In the genomic region with DNA sequence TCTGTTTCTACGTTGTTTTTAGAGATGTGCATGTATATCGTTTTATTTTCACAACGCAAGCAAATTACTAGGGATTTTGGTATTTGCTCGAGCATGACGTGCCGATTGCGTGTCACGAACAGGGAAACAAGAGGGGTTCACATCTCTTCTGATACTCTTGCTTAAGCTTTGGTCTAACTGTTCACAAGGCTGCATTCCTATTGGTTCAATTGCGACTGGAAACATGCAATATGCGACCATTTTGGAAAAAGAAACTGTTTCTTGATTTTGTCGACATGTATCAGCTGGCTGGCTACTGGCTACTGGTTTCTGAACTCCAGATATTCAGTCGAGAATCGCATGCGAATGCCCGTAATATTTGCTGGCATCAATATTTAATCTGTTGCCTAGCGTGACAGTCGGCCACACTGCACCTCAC, we compare ENCODE assay signal across 5 fruit fly cellular contexts.
TF ChIP-seq lines count a peak whose summit lies in the region.

A gene (plus strand): TSS at position 144 of the 418 bp plus-strand sequence.

TF ChIP-seq in whole organism, adult, 20 proteins besides CTCF, POLR2A, EP300 and RAD21 (continued from another document):
- TF ChIP-seq Crg-1 (GFP tag; optimal IDR thresholded peaks at IDR 0.05; lab: Kevin White, UChicago) (peak; percentile 47), toe (GFP tag; optimal IDR thresholded peaks at IDR 0.05; lab: Kevin White, UChicago) (peak; percentile 2), CG33017 (tag; optimal IDR thresholded peaks at IDR 0.05; lab: Kevin White, UChicago) (peak; percentile 16)
TF ChIP-seq in whole organism, adult: peak in this region for 15.

TF ChIP-seq in whole organism, embryonic, 481 proteins besides CTCF, POLR2A, EP300 and RAD21 (continued from another document and continues in another):
- no peak for TF ChIP-seq CG15073 (GFP tag; optimal IDR thresholded peaks at IDR 0.05; lab: Kevin White, UChicago)
- no peak for TF ChIP-seq ewg (GFP tag; optimal IDR thresholded peaks at IDR 0.05; lab: Kevin White, UChicago)
- no peak for TF ChIP-seq oc (tag; optimal IDR thresholded peaks at IDR 0.05; lab: Kevin White, UChicago)
- TF ChIP-seq ab (GFP tag; optimal IDR thresholded peaks at IDR 0.05; lab: Kevin White, UChicago), result no peak
- peak; percentile 52 for TF ChIP-seq Sry-δ (GFP tag; optimal IDR thresholded peaks at IDR 0.05; lab: Kevin White, UChicago)
- TF ChIP-seq lov (optimal IDR thresholded peaks at IDR 0.05; lab: Kevin White, UChicago), result no peak
- no peak for TF ChIP-seq lov (GFP tag; IDR thresholded peaks at IDR 0.05; lab: Robert Waterston, UW)
- peak; percentile 50 for TF ChIP-seq CG9215 (GFP tag; IDR thresholded peaks at IDR 0.05; lab: Robert Waterston, UW)
- TF ChIP-seq pb (GFP tag; optimal IDR thresholded peaks at IDR 0.05; lab: Kevin White, UChicago), result no peak
- no peak for TF ChIP-seq CkIIα-i1 (GFP tag; IDR thresholded peaks at IDR 0.05; lab: Robert Waterston, UW)
- peak; percentile 19 for TF ChIP-seq Dad (GFP tag; optimal IDR thresholded peaks at IDR 0.05; lab: Kevin White, UChicago)
- no peak for TF ChIP-seq CrebB (tag; optimal IDR thresholded peaks at IDR 0.05; lab: Kevin White, UChicago)
- no peak for TF ChIP-seq Tbp (GFP tag; optimal IDR thresholded peaks at IDR 0.05; lab: Kevin White, UChicago)
- no peak for TF ChIP-seq MESR4 (GFP tag; optimal IDR thresholded peaks at IDR 0.05; lab: Kevin White, UChicago)
- TF ChIP-seq ind (GFP tag; optimal IDR thresholded peaks at IDR 0.05; lab: Kevin White, UChicago), result peak; percentile 56
- peak; percentile 37 for TF ChIP-seq bcd (GFP tag; optimal IDR thresholded peaks at IDR 0.05; lab: Kevin White, UChicago)
- peak; percentile 31 for TF ChIP-seq CG17385 (GFP tag; optimal IDR thresholded peaks at IDR 0.05; lab: Kevin White, UChicago)
- TF ChIP-seq CG6175 (GFP tag; IDR thresholded peaks at IDR 0.05; lab: Robert Waterston, UW), result no peak
- TF ChIP-seq esg (GFP tag; conservative IDR thresholded peaks at IDR 0.05; lab: Robert Waterston, UW), result no peak; the same call in 1 of the 2 replicates
- TF ChIP-seq Kr (GFP tag; optimal IDR thresholded peaks at IDR 0.05; lab: Kevin White, UChicago), result no peak
- TF ChIP-seq caup (GFP tag; optimal IDR thresholded peaks at IDR 0.05; lab: Kevin White, UChicago; ENCODE audit: severe bottlenecking), result peak; percentile 47
- TF ChIP-seq gcm2 (GFP tag; optimal IDR thresholded peaks at IDR 0.05; lab: Kevin White, UChicago), result no peak
- TF ChIP-seq tio (GFP tag; optimal IDR thresholded peaks at IDR 0.05; lab: Kevin White, UChicago), result no peak
- TF ChIP-seq CG12744 (GFP tag; optimal IDR thresholded peaks at IDR 0.05; lab: Kevin White, UChicago), result no peak
- TF ChIP-seq Asciz (GFP tag; optimal IDR thresholded peaks at IDR 0.05; lab: Kevin White, UChicago), result no peak
- TF ChIP-seq Bgb (GFP tag; IDR thresholded peaks at IDR 0.05; lab: Robert Waterston, UW; ENCODE audit: partially characterized antibody), result peak; percentile 39; the same call in 1 of the 2 replicates
- no peak for TF ChIP-seq CG32767 (GFP tag; IDR thresholded peaks at IDR 0.05; lab: Robert Waterston, UW)
- TF ChIP-seq her (GFP tag; optimal IDR thresholded peaks at IDR 0.05; lab: Kevin White, UChicago), result no peak
- no peak for TF ChIP-seq CG7271 (tag; optimal IDR thresholded peaks at IDR 0.05; lab: Kevin White, UChicago)
- no peak for TF ChIP-seq bowl (GFP tag; IDR thresholded peaks at IDR 0.05; lab: Robert Waterston, UW)
- TF ChIP-seq sim (GFP tag; IDR thresholded peaks at IDR 0.05; lab: Robert Waterston, UW), result no peak
- TF ChIP-seq CG6854 (GFP tag; optimal IDR thresholded peaks at IDR 0.05; lab: Kevin White, UChicago), result no peak

TF ChIP-seq in whole organism, prepupa, 60 proteins besides CTCF, POLR2A, EP300 and RAD21 (continued from another document):
- TF ChIP-seq Gug (GFP tag; IDR thresholded peaks at IDR 0.05; lab: Robert Waterston, UW), result 0 out of 2 replicates have a peak, but pooled peaks have one; percentile 29
- no peak for TF ChIP-seq Blimp-1 (GFP tag; optimal IDR thresholded peaks at IDR 0.05; lab: Kevin White, UChicago)
- TF ChIP-seq Eip75B (GFP tag; optimal IDR thresholded peaks at IDR 0.05; lab: Kevin White, UChicago), result no peak
- TF ChIP-seq svp (GFP tag; lab: Kevin White, UChicago), result peak; percentile 14
- TF ChIP-seq lz (GFP tag; optimal IDR thresholded peaks at IDR 0.05; lab: Kevin White, UChicago), result peak; percentile 41
- no peak for TF ChIP-seq dac (GFP tag; optimal IDR thresholded peaks at IDR 0.05; lab: Kevin White, UChicago)
- TF ChIP-seq achi (GFP tag; optimal IDR thresholded peaks at IDR 0.05; lab: Kevin White, UChicago), result peak; percentile 25
- peak; percentile 33 for TF ChIP-seq Smox (GFP tag; optimal IDR thresholded peaks at IDR 0.05; lab: Kevin White, UChicago)
- TF ChIP-seq Sox15 (GFP tag; optimal IDR thresholded peaks at IDR 0.05; lab: Kevin White, UChicago), result peak; percentile 5
- TF ChIP-seq Eip93F (GFP tag; optimal IDR thresholded peaks at IDR 0.05; lab: Kevin White, UChicago), result no peak
- TF ChIP-seq CG3919 (GFP tag; optimal IDR thresholded peaks at IDR 0.05; lab: Kevin White, UChicago), result peak; percentile 40
- no peak for TF ChIP-seq CG8119 (GFP tag; IDR thresholded peaks at IDR 0.05; lab: Robert Waterston, UW)
- no peak for TF ChIP-seq Lpt (GFP tag; optimal IDR thresholded peaks at IDR 0.05; lab: Kevin White, UChicago)
- TF ChIP-seq CG6854 (GFP tag; optimal IDR thresholded peaks at IDR 0.05; lab: Kevin White, UChicago), result no peak
- TF ChIP-seq acj6 (GFP tag; optimal IDR thresholded peaks at IDR 0.05; lab: Kevin White, UChicago), result peak; percentile 45
- peak; percentile 41 for TF ChIP-seq CG31627 (GFP tag; optimal IDR thresholded peaks at IDR 0.05; lab: Kevin White, UChicago)
- TF ChIP-seq Met (GFP tag; optimal IDR thresholded peaks at IDR 0.05; lab: Kevin White, UChicago), result no peak
- TF ChIP-seq CG6808 (GFP tag; optimal IDR thresholded peaks at IDR 0.05; lab: Kevin White, UChicago), result no peak
- peak; percentile 54 for TF ChIP-seq Hr39 (GFP tag; optimal IDR thresholded peaks at IDR 0.05; lab: Kevin White, UChicago)
- TF ChIP-seq CG16779 (tag; optimal IDR thresholded peaks at IDR 0.05; lab: Kevin White, UChicago), result no peak
- peak; percentile 46; the same call in 2 of the 3 replicates for TF ChIP-seq CG6163 (GFP tag; IDR thresholded peaks at IDR 0.05; lab: Robert Waterston, UW)
TF ChIP-seq in whole organism, prepupa: peak in this region for 23.

TF ChIP-seq in whole organism, pupa, 21 proteins besides CTCF, POLR2A, EP300 and RAD21 (continued from another document):
- no peak for TF ChIP-seq Pif1A (GFP tag; optimal IDR thresholded peaks at IDR 0.05; lab: Kevin White, UChicago)

TF ChIP-seq in whole organism, wandering third instar larva, 38 proteins besides CTCF, POLR2A, EP300 and RAD21 (continued from another document):
- TF ChIP-seq N (GFP tag; optimal IDR thresholded peaks at IDR 0.05; lab: Kevin White, UChicago), result no peak
- no peak for TF ChIP-seq psq (GFP tag; optimal IDR thresholded peaks at IDR 0.05; lab: Kevin White, UChicago)
- peak; percentile 34 for TF ChIP-seq Sp1 (GFP tag; optimal IDR thresholded peaks at IDR 0.05; lab: Kevin White, UChicago)
- peak; percentile 53 for TF ChIP-seq HLH106 (tag; optimal IDR thresholded peaks at IDR 0.05; lab: Kevin White, UChicago)
- peak; percentile 34 for TF ChIP-seq br (GFP tag; optimal IDR thresholded peaks at IDR 0.05; lab: Kevin White, UChicago)
- no peak for TF ChIP-seq Dfd (GFP tag; optimal IDR thresholded peaks at IDR 0.05; lab: Kevin White, UChicago)
- no peak for TF ChIP-seq usp (GFP tag; optimal IDR thresholded peaks at IDR 0.05; lab: Kevin White, UChicago)
- no peak for TF ChIP-seq sv (GFP tag; optimal IDR thresholded peaks at IDR 0.05; lab: Kevin White, UChicago)
- no peak for TF ChIP-seq GATAd (GFP tag; optimal IDR thresholded peaks at IDR 0.05; lab: Kevin White, UChicago)
- TF ChIP-seq Myc (optimal IDR thresholded peaks at IDR 0.05; lab: Kevin White, UChicago), result no peak
- no peak for TF ChIP-seq tai (GFP tag; optimal IDR thresholded peaks at IDR 0.05; lab: Kevin White, UChicago)
- peak; percentile 18 for TF ChIP-seq ey (GFP tag; optimal IDR thresholded peaks at IDR 0.05; lab: Kevin White, UChicago)
- TF ChIP-seq fru (GFP tag; optimal IDR thresholded peaks at IDR 0.05; lab: Kevin White, UChicago), result peak; percentile 51
